ENCODE assay signal across 2 fruit fly cellular contexts in the genomic region with DNA sequence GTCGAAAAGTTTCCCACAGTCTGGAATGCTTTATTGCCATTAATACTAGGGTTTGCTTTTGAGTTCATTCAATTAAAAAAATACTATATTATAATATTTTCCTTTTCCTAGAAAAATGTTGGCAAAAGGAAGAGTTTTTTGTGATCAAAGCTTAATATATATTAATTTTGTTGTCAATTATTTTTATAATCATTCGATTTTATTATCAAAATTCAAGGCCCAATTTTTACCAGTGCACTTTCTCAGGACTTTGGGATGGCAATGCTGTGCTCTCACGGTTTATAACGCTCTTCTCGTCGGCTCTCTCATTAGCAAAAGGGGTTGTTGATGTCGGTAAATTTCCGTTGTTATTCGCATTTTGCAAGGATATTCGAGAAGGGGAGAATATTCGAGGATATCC.
TF ChIP-seq lines count a peak whose summit lies in the region.

No protein-coding gene starts in this region.

TF ChIP-seq in whole organism, embryonic, 481 proteins besides CTCF, POLR2A, EP300 and RAD21 (continued from another document and continues in another):
- TF ChIP-seq CG17385 (GFP tag; optimal IDR thresholded peaks at IDR 0.05; lab: Kevin White, UChicago), result peak; percentile 14
- no peak for TF ChIP-seq Gug (GFP tag; IDR thresholded peaks at IDR 0.05; lab: Robert Waterston, UW)
- peak in 1 of 2 experiments; percentile 27 for TF ChIP-seq dpn (GFP tag; optimal IDR thresholded peaks at IDR 0.05; lab: Kevin White, UChicago)
- peak; percentile 50 for TF ChIP-seq CG13775 (GFP tag; optimal IDR thresholded peaks at IDR 0.05; lab: Kevin White, UChicago)
- TF ChIP-seq Xrp1 (GFP tag; IDR thresholded peaks at IDR 0.05; lab: Robert Waterston, UW), result peak; percentile 68
- TF ChIP-seq Ssrp (tag; optimal IDR thresholded peaks at IDR 0.05; lab: Kevin White, UChicago), result peak; percentile 44
- TF ChIP-seq bowl (GFP tag; IDR thresholded peaks at IDR 0.05; lab: Robert Waterston, UW), result no peak
- TF ChIP-seq CG13296 (GFP tag; optimal IDR thresholded peaks at IDR 0.05; lab: Kevin White, UChicago), result peak; percentile 13
- peak; percentile 71 for TF ChIP-seq CG31441 (GFP tag; IDR thresholded peaks at IDR 0.05; lab: Robert Waterston, UW)
- peak; percentile 30; the same call in 1 of the 2 replicates for TF ChIP-seq stc (GFP tag; IDR thresholded peaks at IDR 0.05; lab: Robert Waterston, UW)
- TF ChIP-seq trem (tag; optimal IDR thresholded peaks at IDR 0.05; lab: Kevin White, UChicago), result peak; percentile 50
- TF ChIP-seq Elba2 (GFP tag; optimal IDR thresholded peaks at IDR 0.05; lab: Kevin White, UChicago), result peak; percentile 8
- peak; percentile 14 for TF ChIP-seq CG10462 (GFP tag; optimal IDR thresholded peaks at IDR 0.05; lab: Kevin White, UChicago)
- peak; percentile 40 for TF ChIP-seq slou (GFP tag; optimal IDR thresholded peaks at IDR 0.05; lab: Kevin White, UChicago)
- peak; percentile 73 for TF ChIP-seq CG18262 (tag; optimal IDR thresholded peaks at IDR 0.05; lab: Kevin White, UChicago)
- no peak for TF ChIP-seq HmgZ (tag; optimal IDR thresholded peaks at IDR 0.05; lab: Kevin White, UChicago)
- TF ChIP-seq CG11504 (tag; optimal IDR thresholded peaks at IDR 0.05; lab: Kevin White, UChicago), result peak; percentile 56
- peak; percentile 11 for TF ChIP-seq BtbVII (GFP tag; optimal IDR thresholded peaks at IDR 0.05; lab: Kevin White, UChicago)
- TF ChIP-seq lola (GFP tag; optimal IDR thresholded peaks at IDR 0.05; lab: Kevin White, UChicago), result peak in 1 of 3 experiments; percentile 65
- peak; percentile 50 for TF ChIP-seq phol (tag; optimal IDR thresholded peaks at IDR 0.05; lab: Kevin White, UChicago)
- peak in 1 of 2 experiments; percentile 73 for TF ChIP-seq bsh (GFP tag; optimal IDR thresholded peaks at IDR 0.05; lab: Kevin White, UChicago)
- no peak for TF ChIP-seq MTF-1 (GFP tag; optimal IDR thresholded peaks at IDR 0.05; lab: Kevin White, UChicago; ENCODE audit: borderline replicate concordance)
- no peak for TF ChIP-seq corto (GFP tag; optimal IDR thresholded peaks at IDR 0.05; lab: Kevin White, UChicago)
- TF ChIP-seq Deaf1 (tag; optimal IDR thresholded peaks at IDR 0.05; lab: Kevin White, UChicago), result peak; percentile 4
- TF ChIP-seq bcd (GFP tag; optimal IDR thresholded peaks at IDR 0.05; lab: Kevin White, UChicago), result no peak
- peak; percentile 5 for TF ChIP-seq nmo (GFP tag; optimal IDR thresholded peaks at IDR 0.05; lab: Kevin White, UChicago)
- peak; percentile 9 for TF ChIP-seq Vsx1 (GFP tag; optimal IDR thresholded peaks at IDR 0.05; lab: Kevin White, UChicago)
- peak; percentile 26 for TF ChIP-seq CG33557 (GFP tag; optimal IDR thresholded peaks at IDR 0.05; lab: Kevin White, UChicago)
- no peak for TF ChIP-seq ash1 (GFP tag; optimal IDR thresholded peaks at IDR 0.05; lab: Kevin White, UChicago)
- peak; percentile 53 for TF ChIP-seq PHDP (tag; optimal IDR thresholded peaks at IDR 0.05; lab: Kevin White, UChicago)
- no peak for TF ChIP-seq CG3726 (GFP tag; IDR thresholded peaks at IDR 0.05; lab: Robert Waterston, UW)
- TF ChIP-seq Ptx1 (GFP tag; IDR thresholded peaks at IDR 0.05; lab: Robert Waterston, UW), result 0 out of 2 replicates have a peak, but pooled peaks have one; percentile 13
- peak; percentile 49; the same call in 2 of the 3 replicates for TF ChIP-seq CG34422 (GFP tag; IDR thresholded peaks at IDR 0.05; lab: Robert Waterston, UW)
- TF ChIP-seq Fer1 (GFP tag; optimal IDR thresholded peaks at IDR 0.05; lab: Kevin White, UChicago), result peak; percentile 44
- TF ChIP-seq oc (tag; optimal IDR thresholded peaks at IDR 0.05; lab: Kevin White, UChicago), result no peak
- TF ChIP-seq CG8924 (tag; optimal IDR thresholded peaks at IDR 0.05; lab: Kevin White, UChicago), result peak; percentile 38
- TF ChIP-seq Bdp1 (GFP tag; optimal IDR thresholded peaks at IDR 0.05; lab: Kevin White, UChicago), result no peak
- TF ChIP-seq disco-r (GFP tag; optimal IDR thresholded peaks at IDR 0.05; lab: Kevin White, UChicago), result no peak
- TF ChIP-seq gem (tag; optimal IDR thresholded peaks at IDR 0.05; lab: Kevin White, UChicago), result peak; percentile 78
- peak; percentile 52 for TF ChIP-seq grau (tag; optimal IDR thresholded peaks at IDR 0.05; lab: Kevin White, UChicago)
- TF ChIP-seq CG14050 (GFP tag; IDR thresholded peaks at IDR 0.05; lab: Robert Waterston, UW), result no peak
- TF ChIP-seq CG12299 (tag; optimal IDR thresholded peaks at IDR 0.05; lab: Kevin White, UChicago), result no peak
- peak; percentile 8 for TF ChIP-seq Dek (tag; optimal IDR thresholded peaks at IDR 0.05; lab: Kevin White, UChicago)
- TF ChIP-seq Hmr (GFP tag; optimal IDR thresholded peaks at IDR 0.05; lab: Kevin White, UChicago), result peak; percentile 11
- no peak for TF ChIP-seq pzg (GFP tag; optimal IDR thresholded peaks at IDR 0.05; lab: Kevin White, UChicago)
- TF ChIP-seq unpg (GFP tag; optimal IDR thresholded peaks at IDR 0.05; lab: Kevin White, UChicago), result peak; percentile 59
- TF ChIP-seq B-H1 (GFP tag; IDR thresholded peaks at IDR 0.05; lab: Robert Waterston, UW), result peak; percentile 21; the same call in 1 of the 3 replicates
- TF ChIP-seq CG7786 (GFP tag; optimal IDR thresholded peaks at IDR 0.05; lab: Kevin White, UChicago), result no peak
- no peak for TF ChIP-seq CG8359 (GFP tag; optimal IDR thresholded peaks at IDR 0.05; lab: Kevin White, UChicago; ENCODE audit: borderline replicate concordance)
- no peak for TF ChIP-seq Bteb2 (GFP tag; optimal IDR thresholded peaks at IDR 0.05; lab: Kevin White, UChicago)
- no peak for TF ChIP-seq her (GFP tag; optimal IDR thresholded peaks at IDR 0.05; lab: Kevin White, UChicago)
- TF ChIP-seq lov (optimal IDR thresholded peaks at IDR 0.05; lab: Kevin White, UChicago), result no peak
- 0 out of 3 replicates have a peak, but pooled peaks have one; percentile 37 for TF ChIP-seq lov (GFP tag; IDR thresholded peaks at IDR 0.05; lab: Robert Waterston, UW)
- TF ChIP-seq CG2199 (GFP tag; IDR thresholded peaks at IDR 0.05; lab: Robert Waterston, UW), result no peak
- TF ChIP-seq gcm (GFP tag; optimal IDR thresholded peaks at IDR 0.05; lab: Kevin White, UChicago), result peak; percentile 52
- no peak for TF ChIP-seq CG15073 (GFP tag; optimal IDR thresholded peaks at IDR 0.05; lab: Kevin White, UChicago)
- TF ChIP-seq MBD-R2 (GFP tag; IDR thresholded peaks at IDR 0.05; lab: Robert Waterston, UW), result no peak
- peak; percentile 12 for TF ChIP-seq CG9437 (GFP tag; optimal IDR thresholded peaks at IDR 0.05; lab: Kevin White, UChicago)
- peak; percentile 29 for TF ChIP-seq CG3281 (GFP tag; optimal IDR thresholded peaks at IDR 0.05; lab: Kevin White, UChicago)
- peak; percentile 6 for TF ChIP-seq Hand (GFP tag; optimal IDR thresholded peaks at IDR 0.05; lab: Kevin White, UChicago)
- TF ChIP-seq HLH3B (GFP tag; IDR thresholded peaks at IDR 0.05; lab: Robert Waterston, UW), result peak; percentile 51; the same call in 1 of the 2 replicates
- TF ChIP-seq CG4854 (GFP tag; optimal IDR thresholded peaks at IDR 0.05; lab: Kevin White, UChicago), result no peak
- TF ChIP-seq CG8388 (GFP tag; optimal IDR thresholded peaks at IDR 0.05; lab: Kevin White, UChicago), result peak; percentile 63

TF ChIP-seq in whole organism, prepupa, 60 proteins besides CTCF, POLR2A, EP300 and RAD21 (continued from another document):
- TF ChIP-seq Lpt (GFP tag; optimal IDR thresholded peaks at IDR 0.05; lab: Kevin White, UChicago), result no peak
- TF ChIP-seq Smox (GFP tag; optimal IDR thresholded peaks at IDR 0.05; lab: Kevin White, UChicago), result peak; percentile 18
- no peak for TF ChIP-seq fd85E (GFP tag; optimal IDR thresholded peaks at IDR 0.05; lab: Kevin White, UChicago)
- peak; percentile 39; the same call in 1 of the 2 replicates for TF ChIP-seq CG15336 (GFP tag; IDR thresholded peaks at IDR 0.05; lab: Robert Waterston, UW)
- TF ChIP-seq CG32006 (GFP tag; optimal IDR thresholded peaks at IDR 0.05; lab: Kevin White, UChicago), result peak; percentile 53
- peak; percentile 45 for TF ChIP-seq Ets96B (tag; optimal IDR thresholded peaks at IDR 0.05; lab: Kevin White, UChicago)
- TF ChIP-seq CG10631 (GFP tag; optimal IDR thresholded peaks at IDR 0.05; lab: Kevin White, UChicago), result peak; percentile 30
- TF ChIP-seq CG7368 (GFP tag; optimal IDR thresholded peaks at IDR 0.05; lab: Kevin White, UChicago), result no peak
- TF ChIP-seq CG10669 (GFP tag; optimal IDR thresholded peaks at IDR 0.05; lab: Kevin White, UChicago), result peak; percentile 6
- TF ChIP-seq CG3032 (tag; optimal IDR thresholded peaks at IDR 0.05; lab: Kevin White, UChicago), result peak; percentile 41
- no peak for TF ChIP-seq Sox15 (GFP tag; optimal IDR thresholded peaks at IDR 0.05; lab: Kevin White, UChicago)
- TF ChIP-seq CG6792 (GFP tag; optimal IDR thresholded peaks at IDR 0.05; lab: Kevin White, UChicago), result peak; percentile 7
- peak; percentile 31 for TF ChIP-seq esn (GFP tag; optimal IDR thresholded peaks at IDR 0.05; lab: Kevin White, UChicago)
- no peak for TF ChIP-seq Sox14 (GFP tag; optimal IDR thresholded peaks at IDR 0.05; lab: Kevin White, UChicago)
- TF ChIP-seq CG1621 (tag; optimal IDR thresholded peaks at IDR 0.05; lab: Kevin White, UChicago), result no peak
- no peak for TF ChIP-seq CG8319 (GFP tag; optimal IDR thresholded peaks at IDR 0.05; lab: Kevin White, UChicago)
- peak; percentile 18 for TF ChIP-seq acj6 (GFP tag; optimal IDR thresholded peaks at IDR 0.05; lab: Kevin White, UChicago)
- TF ChIP-seq fkh (GFP tag; optimal IDR thresholded peaks at IDR 0.05; lab: Kevin White, UChicago), result no peak
- peak; percentile 24 for TF ChIP-seq CG3919 (GFP tag; optimal IDR thresholded peaks at IDR 0.05; lab: Kevin White, UChicago)
- peak; percentile 44; the same call in 1 of the 3 replicates for TF ChIP-seq CG8119 (GFP tag; IDR thresholded peaks at IDR 0.05; lab: Robert Waterston, UW)
- TF ChIP-seq CG6854 (GFP tag; optimal IDR thresholded peaks at IDR 0.05; lab: Kevin White, UChicago), result no peak
- peak; percentile 23 for TF ChIP-seq dsx (GFP tag; optimal IDR thresholded peaks at IDR 0.05; lab: Kevin White, UChicago; ENCODE audit: poor library complexity, severe bottlenecking)
- TF ChIP-seq fd59A (GFP tag; optimal IDR thresholded peaks at IDR 0.05; lab: Kevin White, UChicago), result no peak
- no peak for TF ChIP-seq Eip93F (GFP tag; optimal IDR thresholded peaks at IDR 0.05; lab: Kevin White, UChicago)
- TF ChIP-seq salr (GFP tag; optimal IDR thresholded peaks at IDR 0.05; lab: Kevin White, UChicago), result no peak
- no peak for TF ChIP-seq Eip75B (GFP tag; optimal IDR thresholded peaks at IDR 0.05; lab: Kevin White, UChicago)
- TF ChIP-seq CG11902 (GFP tag; optimal IDR thresholded peaks at IDR 0.05; lab: Kevin White, UChicago), result no peak
- peak; percentile 51 for TF ChIP-seq svp (GFP tag; lab: Kevin White, UChicago)
- TF ChIP-seq CG11294 (GFP tag; IDR thresholded peaks at IDR 0.05; lab: Robert Waterston, UW), result no peak
- no peak for TF ChIP-seq Blimp-1 (GFP tag; optimal IDR thresholded peaks at IDR 0.05; lab: Kevin White, UChicago)
- TF ChIP-seq cyc (GFP tag; optimal IDR thresholded peaks at IDR 0.05; lab: Kevin White, UChicago), result peak; percentile 11
- TF ChIP-seq CG16779 (tag; optimal IDR thresholded peaks at IDR 0.05; lab: Kevin White, UChicago), result no peak
- TF ChIP-seq achi (GFP tag; optimal IDR thresholded peaks at IDR 0.05; lab: Kevin White, UChicago), result peak; percentile 22
- no peak for TF ChIP-seq Hr38 (GFP tag; optimal IDR thresholded peaks at IDR 0.05; lab: Kevin White, UChicago)
- no peak for TF ChIP-seq CG6808 (GFP tag; optimal IDR thresholded peaks at IDR 0.05; lab: Kevin White, UChicago)
- no peak for TF ChIP-seq Gug (GFP tag; IDR thresholded peaks at IDR 0.05; lab: Robert Waterston, UW)
- no peak for TF ChIP-seq CG9139 (GFP tag; optimal IDR thresholded peaks at IDR 0.05; lab: Kevin White, UChicago)
- peak; percentile 85 for TF ChIP-seq Eip78C (GFP tag; lab: Kevin White, UChicago)
TF ChIP-seq in whole organism, prepupa: peak in this region for 26.
